Worm (Caenorhabditis elegans) whole organism, young adult: Measurements from ENCODE around the gene gur-5.
A peak's percentile ranks its signal among the peaks of the same experiment; 100 is the strongest.

Experiments
- B0261.1 ChIP-seq: sonication (generic microtip); optimal IDR thresholded peaks from 2 replicates; lab custom pipeline; 2016; ENCODE audit warnings: mild to moderate bottlenecking, missing genetic modification characterization, moderate library complexity, missing compliant biosample characterization
- C17E4.6 ChIP-seq: fragments of 200-800 bp; sonication (Bioruptor generic); IDR thresholded peaks from 2 replicates; pipeline ENCODE4 v1.3.6; 2022; ENCODE audit warnings: missing genetic modification reagents, missing genetic modification characterization, missing compliant biosample characterization
- D2030.7 ChIP-seq: fragments of 200-800 bp; sonication (Bioruptor generic); IDR thresholded peaks from 2 replicates; pipeline ENCODE4 v1.3.6; 2022; ENCODE audit warnings: missing genetic modification reagents, missing genetic modification characterization, missing compliant biosample characterization
- F10E7.11 ChIP-seq: sonication (generic microtip); optimal IDR thresholded peaks from 2 replicates; lab custom pipeline; 2017; ENCODE audit warnings: mild to moderate bottlenecking, missing genetic modification characterization, moderate library complexity, missing compliant biosample characterization
- F22D6.2 ChIP-seq: sonication (generic microtip); optimal IDR thresholded peaks from 2 replicates; lab custom pipeline; 2016; ENCODE audit warnings: mild to moderate bottlenecking, missing genetic modification characterization, missing compliant biosample characterization
- F33H1.4 ChIP-seq: fragments of 200-800 bp; sonication (Bioruptor generic); IDR thresholded peaks from 2 replicates; pipeline ENCODE4 v1.3.6; 2022; ENCODE audit warnings: missing genetic modification reagents, missing genetic modification characterization, missing compliant biosample characterization
- F49E8.2 ChIP-seq: sonication (generic microtip); optimal IDR thresholded peaks from 3 replicates; lab custom pipeline; 2017; ENCODE audit warnings: missing genetic modification characterization, mild to moderate bottlenecking, missing compliant biosample characterization, antibody characterized with exemption, moderate library complexity; ENCODE audit not compliant: insufficient read depth
- F52B5.7 ChIP-seq: sonication (generic microtip); optimal IDR thresholded peaks from 2 replicates; lab custom pipeline; 2016; ENCODE audit warnings: mild to moderate bottlenecking, missing genetic modification characterization, missing compliant biosample characterization
- F55B11.4 ChIP-seq: sonication (generic microtip); optimal IDR thresholded peaks from 2 replicates; lab custom pipeline; 2016; ENCODE audit warnings: missing compliant biosample characterization, missing genetic modification characterization, borderline replicate concordance; ENCODE audit not compliant: insufficient read depth
- T07F8.4 ChIP-seq: sonication (generic microtip); optimal IDR thresholded peaks from 2 replicates; lab custom pipeline; 2016; ENCODE audit warnings: mild to moderate bottlenecking, missing genetic modification characterization, moderate library complexity, missing compliant biosample characterization
- Y53G8AR.9 ChIP-seq: fragments of 200-800 bp; sonication (Bioruptor generic); conservative IDR thresholded peaks from 2 replicates; pipeline ENCODE4 v1.3.6; 2022; ENCODE audit warnings: missing genetic modification reagents, missing genetic modification characterization, missing compliant biosample characterization
- ZK185.1 ChIP-seq: sonication (generic microtip); optimal IDR thresholded peaks from 2 replicates; lab custom pipeline; 2016; ENCODE audit warnings: mild to moderate bottlenecking, missing genetic modification characterization, missing compliant biosample characterization; ENCODE audit not compliant: poor library complexity, severe bottlenecking
- attf-3 ChIP-seq: fragments of 200-800 bp; sonication (Bioruptor generic); conservative IDR thresholded peaks from 2 replicates; pipeline ENCODE4 v1.3.6; 2022; ENCODE audit warnings: missing genetic modification reagents, missing genetic modification characterization, missing compliant biosample characterization
- attf-6 ChIP-seq: fragments of 200-800 bp; sonication (Bioruptor generic); IDR thresholded peaks from 2 replicates; pipeline ENCODE4 v1.3.6; 2022; ENCODE audit warnings: missing genetic modification reagents, missing genetic modification characterization, missing compliant biosample characterization
- bed-1 ChIP-seq: fragments of 200-800 bp; sonication (Bioruptor generic); IDR thresholded peaks from 2 replicates; pipeline ENCODE4 v1.3.6; 2022; ENCODE audit warnings: missing genetic modification reagents, missing genetic modification characterization, missing compliant biosample characterization
- cebp-2 ChIP-seq: fragments of 200-800 bp; sonication (Bioruptor generic); IDR thresholded peaks from 2 replicates; pipeline ENCODE4 v1.3.6; 2022; ENCODE audit warnings: missing genetic modification characterization, missing compliant biosample characterization
- ceh-58 ChIP-seq: fragments of 200-800 bp; sonication (Bioruptor generic); IDR thresholded peaks from 2 replicates; pipeline ENCODE4 v1.3.6; 2022; ENCODE audit warnings: missing genetic modification characterization, missing compliant biosample characterization
- ceh-79 ChIP-seq: sonication (generic microtip); optimal IDR thresholded peaks from 2 replicates; lab custom pipeline; 2017; ENCODE audit warnings: mild to moderate bottlenecking, missing genetic modification characterization, missing compliant biosample characterization
- chd-7 ChIP-seq: sonication (generic microtip); optimal IDR thresholded peaks from 2 replicates; lab custom pipeline; 2016; ENCODE audit warnings: mild to moderate bottlenecking, missing genetic modification characterization, moderate library complexity, missing compliant biosample characterization
- die-1 ChIP-seq: sonication (generic microtip); optimal IDR thresholded peaks from 2 replicates; lab custom pipeline; 2016; ENCODE audit warnings: missing genotype, mild to moderate bottlenecking, missing genetic modification characterization, missing compliant biosample characterization
- dox-1 ChIP-seq: fragments of 200-800 bp; sonication (Bioruptor generic); IDR thresholded peaks from 2 replicates; pipeline ENCODE4 v1.3.6; 2022; ENCODE audit warnings: missing genetic modification reagents, missing genetic modification characterization, missing compliant biosample characterization
- dpl-1 ChIP-seq: fragments of 150-350 bp; optimal IDR thresholded peaks from 2 replicates; lab custom pipeline; 2014; ENCODE audit warnings: missing biosample characterization, missing genetic modification reagents, missing genetic modification characterization
- egl-18 ChIP-seq: fragments of 200-800 bp; sonication (Bioruptor generic); IDR thresholded peaks from 2 replicates; pipeline ENCODE4 v1.3.6; 2022; ENCODE audit warnings: missing genetic modification reagents, missing genetic modification characterization, missing compliant biosample characterization
- egl-44 ChIP-seq: fragments of 200-800 bp; sonication (Bioruptor generic); IDR thresholded peaks from 2 replicates; pipeline ENCODE4 v1.3.6; 2022; ENCODE audit warnings: missing genetic modification reagents, missing genetic modification characterization, missing compliant biosample characterization
- ekl-4 ChIP-seq: fragments of 200-800 bp; sonication (Bioruptor generic); IDR thresholded peaks from 2 replicates; pipeline ENCODE4 v1.3.6; 2022; ENCODE audit warnings: missing genetic modification reagents, missing genetic modification characterization, missing compliant biosample characterization
- fkh-3 ChIP-seq: sonication (generic microtip); optimal IDR thresholded peaks from 2 replicates; lab custom pipeline; 2016; ENCODE audit warnings: mild to moderate bottlenecking, missing genetic modification characterization, missing compliant biosample characterization
- hmg-1.2 ChIP-seq: fragments of 200-800 bp; sonication (Bioruptor generic); IDR thresholded peaks from 2 replicates; pipeline ENCODE4 v1.3.6; 2022; ENCODE audit warnings: missing genetic modification reagents, missing genetic modification characterization, missing compliant biosample characterization
- hmg-20 ChIP-seq: fragments of 200-800 bp; sonication (Bioruptor generic); IDR thresholded peaks from 2 replicates; pipeline ENCODE4 v1.3.6; 2022; ENCODE audit warnings: missing genetic modification reagents, missing genetic modification characterization, missing compliant biosample characterization
- lin-54 ChIP-seq: fragments of 200-800 bp; sonication (Bioruptor generic); optimal IDR thresholded peaks from 2 replicates; lab custom pipeline; 2018; ENCODE audit warnings: mild to moderate bottlenecking, missing genetic modification characterization, missing compliant biosample characterization
- lir-1 ChIP-seq: fragments of 200-800 bp; sonication (Bioruptor generic); conservative IDR thresholded peaks from 2 replicates; pipeline ENCODE4 v1.3.6; 2022; ENCODE audit warnings: missing genetic modification reagents, missing genetic modification characterization, missing compliant biosample characterization
- lsy-27 ChIP-seq: sonication (generic microtip); optimal IDR thresholded peaks from 2 replicates; lab custom pipeline; 2017; ENCODE audit warnings: missing genetic modification characterization, mild to moderate bottlenecking, missing compliant biosample characterization, antibody characterized with exemption, missing genotype, borderline replicate concordance; ENCODE audit not compliant: insufficient read depth
- madf-10 ChIP-seq: sonication (generic microtip); optimal IDR thresholded peaks from 2 replicates; lab custom pipeline; 2016; ENCODE audit warnings: mild to moderate bottlenecking, missing genetic modification characterization, missing compliant biosample characterization
- madf-6 ChIP-seq: fragments of 200-800 bp; sonication (Bioruptor generic); IDR thresholded peaks from 2 replicates; pipeline ENCODE4 v1.3.6; 2022; ENCODE audit warnings: missing genetic modification reagents, missing genetic modification characterization, missing compliant biosample characterization
- mel-28 ChIP-seq: sonication (generic microtip); optimal IDR thresholded peaks from 2 replicates; lab custom pipeline; 2016; ENCODE audit warnings: borderline replicate concordance, mild to moderate bottlenecking, missing genetic modification characterization, missing compliant biosample characterization
- mes-4 ChIP-seq: sonication (generic microtip); optimal IDR thresholded peaks from 2 replicates; lab custom pipeline; 2016; ENCODE audit warnings: missing genotype, missing genetic modification characterization, missing compliant biosample characterization
- mxl-1 ChIP-seq: sonication (generic microtip); optimal IDR thresholded peaks from 2 replicates; lab custom pipeline; 2016; ENCODE audit warnings: missing genetic modification characterization, missing compliant biosample characterization
- nfya-2 ChIP-seq: fragments of 200-800 bp; sonication (Bioruptor generic); IDR thresholded peaks from 2 replicates; pipeline ENCODE4 v1.3.6; 2022; ENCODE audit warnings: missing genetic modification reagents, missing genetic modification characterization, missing compliant biosample characterization
- nhr-120 ChIP-seq: fragments of 200-800 bp; sonication (Bioruptor generic); IDR thresholded peaks from 2 replicates; pipeline ENCODE4 v1.3.6; 2022; ENCODE audit warnings: missing genetic modification characterization, missing compliant biosample characterization
- nhr-27 ChIP-seq: fragments of 200-800 bp; sonication (Bioruptor generic); optimal IDR thresholded peaks from 2 replicates; lab custom pipeline; 2018; ENCODE audit warnings: mild to moderate bottlenecking, missing genetic modification characterization, moderate library complexity, missing compliant biosample characterization
- pha-4 ChIP-seq: fragments of 150-350 bp; sonication (generic microtip); optimal IDR thresholded peaks from 2 replicates; lab custom pipeline; 2014; ENCODE audit warnings: missing biosample characterization, missing genetic modification reagents, missing genetic modification characterization
- sdz-38 ChIP-seq: sonication (generic microtip); optimal IDR thresholded peaks from 2 replicates; lab custom pipeline; 2016; ENCODE audit warnings: missing genotype, missing genetic modification characterization, missing compliant biosample characterization
- sea-2 ChIP-seq: fragments of 200-800 bp; sonication (Bioruptor generic); IDR thresholded peaks from 2 replicates; pipeline ENCODE4 v1.3.6; 2022; ENCODE audit warnings: missing genetic modification characterization, missing compliant biosample characterization
- tlf-1 ChIP-seq: fragments of 200-800 bp; sonication (Bioruptor generic); optimal IDR thresholded peaks from 2 replicates; lab custom pipeline; 2018; ENCODE audit warnings: mild to moderate bottlenecking, missing genetic modification characterization, missing compliant biosample characterization
- zfh-2 ChIP-seq: fragments of 200-800 bp; sonication (Bioruptor generic); conservative IDR thresholded peaks from 2 replicates; pipeline ENCODE4 v1.3.6; 2022; ENCODE audit warnings: missing genetic modification reagents, missing genetic modification characterization, missing compliant biosample characterization
- ztf-22 ChIP-seq: fragments of 200-800 bp; sonication (Bioruptor generic); optimal IDR thresholded peaks from 2 replicates; lab custom pipeline; 2018; ENCODE audit warnings: mild to moderate bottlenecking, missing genetic modification characterization, moderate library complexity, missing compliant biosample characterization
- ztf-26 ChIP-seq: sonication (generic microtip); optimal IDR thresholded peaks from 2 replicates; lab custom pipeline; 2017; ENCODE audit warnings: missing genetic modification characterization, missing compliant biosample characterization
- ztf-28 ChIP-seq: fragments of 200-800 bp; sonication (Bioruptor generic); IDR thresholded peaks from 2 replicates; pipeline ENCODE4 v1.3.6; 2022; ENCODE audit warnings: missing genetic modification reagents, missing genetic modification characterization, missing compliant biosample characterization

gur-5 gene

ce11 chrII:5326891-5327290 is 41.8 kb downstream of the gur-5 start:
- no peak for TF ChIP-seq F52B5.7

DNA sequence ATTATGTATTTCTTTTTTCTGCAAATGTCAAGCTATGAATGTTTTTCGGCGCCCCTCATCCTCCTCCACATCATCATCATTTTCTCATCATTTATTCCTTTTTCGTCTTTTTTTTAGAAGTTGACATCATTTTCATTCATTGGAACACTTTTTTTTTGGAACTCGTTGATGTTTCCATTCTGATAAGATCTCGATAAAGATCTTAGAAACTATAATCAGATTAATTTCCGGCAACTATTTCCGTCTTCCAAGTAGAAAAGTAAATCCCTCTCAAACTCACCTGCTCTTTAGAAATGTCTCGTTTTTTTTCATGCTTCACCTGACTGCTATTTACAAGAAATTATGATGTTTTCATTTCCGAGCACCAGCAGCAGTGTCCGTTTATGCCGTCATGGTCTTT is 43.8 kb downstream of the gur-5 start:
- no peak for TF ChIP-seq madf-6 (GFP tag; lab: Robert Waterston, UW)
- no peak for TF ChIP-seq madf-10 (tag; lab: Kevin White, UChicago)
- no peak for TF ChIP-seq die-1 (tag; lab: Kevin White, UChicago)
- no peak for TF ChIP-seq egl-18 (GFP tag; lab: Robert Waterston, UW)
- no peak for TF ChIP-seq sdz-38 (tag; lab: Kevin White, UChicago)
- TF ChIP-seq bed-1 (GFP tag; lab: Robert Waterston, UW), result no peak
- no peak for TF ChIP-seq attf-3 (GFP tag; lab: Robert Waterston, UW)
- TF ChIP-seq nhr-120 (GFP tag; lab: Robert Waterston, UW), result no peak
- TF ChIP-seq mxl-1, result no peak
- no peak for TF ChIP-seq F33H1.4
- no peak for TF ChIP-seq Y53G8AR.9 (GFP tag; lab: Robert Waterston, UW)
- no peak for TF ChIP-seq fkh-3 (tag; lab: Kevin White, UChicago)
- TF ChIP-seq ztf-26 (tag; lab: Kevin White, UChicago), result no peak
- TF ChIP-seq mes-4, result no peak
- TF ChIP-seq F49E8.2 (tag; lab: Kevin White, UChicago), result no peak
- TF ChIP-seq ztf-28 (GFP tag; lab: Robert Waterston, UW), result no peak
- no peak for TF ChIP-seq C17E4.6 (GFP tag; lab: Robert Waterston, UW)
- no peak for TF ChIP-seq B0261.1 (tag; lab: Kevin White, UChicago)
- no peak for TF ChIP-seq cebp-2 (GFP tag; lab: Robert Waterston, UW)

ce11 chrII:5330206-5330686 is 45.1 kb downstream of the gur-5 start:
- TF ChIP-seq F55B11.4 (tag; lab: Kevin White, UChicago) (no peak), F10E7.11 (tag; lab: Kevin White, UChicago) (no peak), lin-54 (peak; percentile 46), hmg-1.2 (GFP tag; lab: Robert Waterston, UW) (peak; percentile 91), hmg-20 (no peak), tlf-1 (GFP tag; lab: Kevin White, UChicago) (peak; percentile 57), lsy-27 (no peak), mel-28 (tag; lab: Kevin White, UChicago) (no peak), zfh-2 (GFP tag; lab: Robert Waterston, UW) (0 out of 2 replicates have a peak, but pooled peaks have one; percentile 9), nfya-2 (no peak), F22D6.2 (tag; lab: Kevin White, UChicago) (peak; percentile 33), egl-44 (GFP tag; lab: Robert Waterston, UW) (peak; percentile 25; the same call in 1 of the 2 replicates), dox-1 (GFP tag; lab: Robert Waterston, UW) (peak; percentile 75), nhr-27 (no peak), ekl-4 (GFP tag; lab: Robert Waterston, UW) (0 out of 2 replicates have a peak, but pooled peaks have one; percentile 11), ztf-22 (GFP tag; lab: Kevin White, UChicago) (peak; percentile 25), chd-7 (peak; percentile 53), sea-2 (GFP tag; lab: Robert Waterston, UW) (no peak), attf-6 (no peak), D2030.7 (no peak), T07F8.4 (no peak), lir-1 (no peak; the same call in 1 of the 2 replicates), ceh-79 (tag; lab: Kevin White, UChicago) (no peak), ceh-58 (GFP tag; lab: Robert Waterston, UW) (no peak), dpl-1 (GFP tag; lab: Kevin White, UChicago) (no peak), pha-4 (tag; lab: Kevin White, UChicago) (peak; percentile 77), ZK185.1 (peak; percentile 59)
